Worm (Caenorhabditis elegans) whole organism, mixed stage, embryonic: ENCODE measurements around the gene F52E1.14.

Experiments
- bed-3 ChIP-seq: fragments of 200-800 bp; sonication (Bioruptor generic); optimal IDR thresholded peaks from 3 replicates; lab custom pipeline; 2018; ENCODE audit warnings: mild to moderate bottlenecking, missing genetic modification characterization, moderate library complexity, missing compliant biosample characterization
- blmp-1 ChIP-seq: fragments of 150-350 bp; optimal IDR thresholded peaks from 2 replicates; lab custom pipeline; 2014; ENCODE audit warnings: missing biosample characterization, missing genetic modification characterization
- ceh-39 ChIP-seq: fragments of 150-350 bp; optimal IDR thresholded peaks from 2 replicates; lab custom pipeline; 2014; ENCODE audit warnings: missing biosample characterization, missing genetic modification characterization
- ceh-43 ChIP-seq: fragments of 200-800 bp; sonication (Bioruptor generic); optimal IDR thresholded peaks from 2 replicates; lab custom pipeline; 2018; ENCODE audit warnings: mild to moderate bottlenecking, missing genetic modification characterization, moderate library complexity, missing compliant biosample characterization
- ceh-83 ChIP-seq: fragments of 200-800 bp; sonication (Bioruptor generic); optimal IDR thresholded peaks from 2 replicates; lab custom pipeline; 2018; ENCODE audit warnings: mild to moderate bottlenecking, missing genetic modification characterization, missing compliant biosample characterization
- ces-1 ChIP-seq: fragments of 150-350 bp; optimal IDR thresholded peaks from 2 replicates; lab custom pipeline; 2014; ENCODE audit warnings: missing biosample characterization, missing genetic modification reagents, missing genetic modification characterization
- cnd-1 ChIP-seq: fragments of 200-800 bp; sonication (Bioruptor generic); optimal IDR thresholded peaks from 2 replicates; lab custom pipeline; 2018; ENCODE audit warnings: mild to moderate bottlenecking, missing genetic modification characterization, missing compliant biosample characterization
- elt-1 ChIP-seq: sonication (generic microtip); optimal IDR thresholded peaks from 2 replicates; lab custom pipeline; 2017; ENCODE audit warnings: missing genetic modification characterization, mild to moderate bottlenecking, missing compliant biosample characterization, antibody characterized with exemption, moderate library complexity, borderline replicate concordance; ENCODE audit not compliant: insufficient read depth
- elt-3 ChIP-seq: fragments of 150-350 bp; optimal IDR thresholded peaks from 2 replicates; lab custom pipeline; 2014; ENCODE audit warnings: missing biosample characterization, missing genetic modification characterization
- flh-1 ChIP-seq: fragments of 200-800 bp; sonication (Bioruptor generic); optimal IDR thresholded peaks from 2 replicates; lab custom pipeline; 2018; ENCODE audit warnings: mild to moderate bottlenecking, missing genetic modification characterization, moderate library complexity, missing compliant biosample characterization
- hlh-1 ChIP-seq: fragments of 150-350 bp; optimal IDR thresholded peaks from 2 replicates; lab custom pipeline; 2014; ENCODE audit warnings: missing biosample characterization, missing genetic modification reagents, missing genetic modification characterization
- lin-13 ChIP-seq: fragments of 150-350 bp; optimal IDR thresholded peaks from 2 replicates; lab custom pipeline; 2014; ENCODE audit warnings: missing biosample characterization, missing genetic modification characterization
- lin-32 ChIP-seq: fragments of 200-800 bp; sonication (Bioruptor generic); optimal IDR thresholded peaks from 2 replicates; lab custom pipeline; 2018; ENCODE audit warnings: mild to moderate bottlenecking, missing genetic modification characterization, missing compliant biosample characterization
- lsy-2 ChIP-seq: fragments of 150-350 bp; optimal IDR thresholded peaks from 2 replicates; lab custom pipeline; 2014; ENCODE audit warnings: missing biosample characterization, missing genetic modification characterization
- mab-5 ChIP-seq: fragments of 150-350 bp; optimal IDR thresholded peaks from 2 replicates; lab custom pipeline; 2014; ENCODE audit warnings: missing biosample characterization, missing genetic modification characterization
- mep-1 ChIP-seq: fragments of 150-350 bp; optimal IDR thresholded peaks from 2 replicates; lab custom pipeline; 2017; ENCODE audit warnings: missing biosample characterization, missing genetic modification reagents, missing genetic modification characterization, inconsistent platforms
- mls-2 ChIP-seq: sonication (generic microtip); optimal IDR thresholded peaks from 2 replicates; lab custom pipeline; 2016; ENCODE audit warnings: mild to moderate bottlenecking, missing genetic modification characterization, moderate library complexity, missing compliant biosample characterization
- nhr-12 ChIP-seq: fragments of 150-350 bp; optimal IDR thresholded peaks from 2 replicates; lab custom pipeline; 2014; ENCODE audit warnings: missing biosample characterization, missing genetic modification characterization
- nhr-2 ChIP-seq: fragments of 150-350 bp; optimal IDR thresholded peaks from 2 replicates; lab custom pipeline; 2014; ENCODE audit warnings: missing biosample characterization, missing genetic modification characterization
- nhr-237 ChIP-seq: fragments of 150-350 bp; optimal IDR thresholded peaks from 2 replicates; lab custom pipeline; 2014; ENCODE audit warnings: missing biosample characterization, missing genetic modification characterization
- nhr-28 ChIP-seq: fragments of 150-350 bp; optimal IDR thresholded peaks from 2 replicates; lab custom pipeline; 2014; ENCODE audit warnings: missing biosample characterization, missing genetic modification characterization
- nhr-76 ChIP-seq: sonication (generic microtip); optimal IDR thresholded peaks from 2 replicates; lab custom pipeline; 2017; ENCODE audit warnings: missing biosample characterization, missing genetic modification characterization
- pha-4 ChIP-seq: fragments of 150-350 bp; optimal IDR thresholded peaks from 2 replicates; lab custom pipeline; 2018; ENCODE audit warnings: missing biosample characterization, missing genetic modification reagents, missing genetic modification characterization
- sem-2 ChIP-seq: fragments of 200-800 bp; sonication (Bioruptor generic); optimal IDR thresholded peaks from 2 replicates; lab custom pipeline; 2018; ENCODE audit warnings: mild to moderate bottlenecking, missing genetic modification characterization, missing compliant biosample characterization
- sptf-1 ChIP-seq: sonication (generic microtip); optimal IDR thresholded peaks from 2 replicates; lab custom pipeline; 2017; ENCODE audit warnings: mild to moderate bottlenecking, missing genetic modification characterization, moderate library complexity, missing compliant biosample characterization
- tbx-8 ChIP-seq: fragments of 200-800 bp; sonication (Bioruptor generic); optimal IDR thresholded peaks from 2 replicates; lab custom pipeline; 2018; ENCODE audit warnings: mild to moderate bottlenecking, missing genetic modification characterization, moderate library complexity, missing compliant biosample characterization
- unc-120 ChIP-seq: sonication (generic microtip); optimal IDR thresholded peaks from 2 replicates; lab custom pipeline; 2017; ENCODE audit warnings: missing genetic modification characterization, missing compliant biosample characterization; ENCODE audit not compliant: poor library complexity, severe bottlenecking
- unc-39 ChIP-seq: fragments of 150-350 bp; optimal IDR thresholded peaks from 2 replicates; lab custom pipeline; 2014; ENCODE audit warnings: missing biosample characterization, missing genetic modification characterization
- unc-62 ChIP-seq: fragments of 150-350 bp; optimal IDR thresholded peaks from 2 replicates; lab custom pipeline; 2014; ENCODE audit warnings: missing biosample characterization, missing genetic modification reagents, missing genetic modification characterization
- zip-8 ChIP-seq: fragments of 150-350 bp; optimal IDR thresholded peaks from 2 replicates; lab custom pipeline; 2014; ENCODE audit warnings: missing biosample characterization, missing genetic modification characterization
- ztf-11 ChIP-seq: fragments of 150-350 bp; optimal IDR thresholded peaks from 2 replicates; lab custom pipeline; 2014; ENCODE audit warnings: missing biosample characterization, missing genetic modification characterization

Gene F52E1.14

ce11 chrV:8403152-8403551 is 19.4 kb downstream of the F52E1.14 start:
- no peak for TF ChIP-seq nhr-12
- TF ChIP-seq, all 35 proteins: peak for 0

DNA sequence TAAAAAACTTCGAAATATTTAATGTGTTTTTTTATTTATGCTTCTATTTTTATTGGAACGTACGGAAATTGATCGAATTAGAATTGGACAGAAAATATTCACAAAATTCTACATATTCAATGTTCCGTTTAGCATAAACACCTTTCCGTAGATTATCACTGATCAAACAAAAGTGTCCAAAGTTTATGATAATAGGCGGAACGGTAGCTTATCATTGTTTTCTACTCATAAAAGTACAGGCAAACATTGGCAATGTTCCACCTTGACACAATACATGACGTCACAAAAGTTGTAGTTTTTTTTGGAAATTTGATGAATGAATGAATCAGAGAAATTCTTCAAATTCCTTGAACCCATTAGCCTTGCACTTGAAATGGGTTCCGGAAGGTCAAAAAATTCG is 20.2 kb downstream of the F52E1.14 start:
- TF ChIP-seq ceh-39 (tag; lab: Kevin White, UChicago), result no peak
- no peak for TF ChIP-seq ces-1 (GFP tag; lab: Kevin White, UChicago)
- no peak for TF ChIP-seq nhr-237 (tag; lab: Kevin White, UChicago)
- no peak for TF ChIP-seq cnd-1 (tag; lab: Kevin White, UChicago)
- TF ChIP-seq nhr-28 (tag; lab: Kevin White, UChicago), result no peak
- TF ChIP-seq sptf-1 (tag; lab: Kevin White, UChicago), result no peak
- no peak for TF ChIP-seq ceh-83
- TF ChIP-seq lin-13 (tag; lab: Kevin White, UChicago), result no peak
- TF ChIP-seq unc-120, result no peak
- no peak for TF ChIP-seq unc-62 (GFP tag; lab: Kevin White, UChicago)
- no peak for TF ChIP-seq lin-32 (GFP tag; lab: Kevin White, UChicago)
- no peak for TF ChIP-seq elt-3 (tag; lab: Kevin White, UChicago)
- no peak for TF ChIP-seq pha-4 (tag; lab: Kevin White, UChicago)
- no peak for TF ChIP-seq hlh-1 (tag; lab: Kevin White, UChicago)
- TF ChIP-seq tbx-8 (GFP tag; lab: Kevin White, UChicago), result no peak
- no peak for TF ChIP-seq ceh-43
- TF ChIP-seq blmp-1, result no peak
- no peak for TF ChIP-seq unc-39 (tag; lab: Kevin White, UChicago)
- TF ChIP-seq, all 35 proteins: peak for 0

ce11 chrV:8404339-8404738 is 20.6 kb downstream of the F52E1.14 start:
- no peak for TF ChIP-seq sptf-1 (tag; lab: Kevin White, UChicago)
- no peak for TF ChIP-seq tbx-8 (GFP tag; lab: Kevin White, UChicago)
- TF ChIP-seq unc-39 (tag; lab: Kevin White, UChicago), result no peak
- no peak for TF ChIP-seq sem-2 (GFP tag; lab: Kevin White, UChicago)
- TF ChIP-seq nhr-28 (tag; lab: Kevin White, UChicago), result no peak
- TF ChIP-seq ces-1 (GFP tag; lab: Kevin White, UChicago), result no peak
- no peak for TF ChIP-seq ztf-11
- TF ChIP-seq cnd-1 (tag; lab: Kevin White, UChicago), result no peak
- no peak for TF ChIP-seq nhr-76
- no peak for TF ChIP-seq mls-2 (tag; lab: Kevin White, UChicago)
- no peak for TF ChIP-seq ceh-43
- TF ChIP-seq zip-8, result no peak
- no peak for TF ChIP-seq lin-13 (tag; lab: Kevin White, UChicago)
- no peak for TF ChIP-seq ceh-39 (tag; lab: Kevin White, UChicago)
- TF ChIP-seq nhr-12, result no peak
- TF ChIP-seq, all 35 proteins: peak for 0

DNA sequence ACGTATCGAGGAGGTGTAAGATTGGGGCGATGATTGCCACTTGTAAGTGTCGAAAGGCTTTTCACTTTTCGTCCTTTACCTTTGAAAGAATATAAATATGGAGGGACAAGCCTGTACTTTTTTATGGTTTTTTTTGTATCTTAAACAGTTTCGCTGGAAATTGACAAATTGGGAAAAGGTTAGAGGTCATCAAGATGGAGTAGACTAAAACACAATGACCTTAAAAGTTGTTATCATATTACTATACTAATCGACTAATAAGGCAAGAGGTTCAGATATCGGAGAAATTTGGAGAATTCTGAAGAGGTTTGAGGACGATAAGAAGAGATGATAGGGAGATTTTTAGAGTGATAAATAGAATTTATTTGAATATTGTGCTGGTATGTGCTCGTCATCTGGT is 22.4 kb downstream of the F52E1.14 start:
- TF ChIP-seq blmp-1 (no peak), cnd-1 (tag; lab: Kevin White, UChicago) (no peak), ces-1 (GFP tag; lab: Kevin White, UChicago) (no peak), mls-2 (tag; lab: Kevin White, UChicago) (no peak), lsy-2 (tag; lab: Kevin White, UChicago) (no peak), ceh-83 (no peak)
- TF ChIP-seq, all 35 proteins: peak for 0

ce11 chrV:8406911-8407310 is 23.2 kb downstream of the F52E1.14 start:
- TF ChIP-seq nhr-12 (no peak), mab-5 (tag; lab: Kevin White, UChicago) (no peak), lin-32 (GFP tag; lab: Kevin White, UChicago) (no peak), bed-3 (GFP tag; lab: Kevin White, UChicago) (no peak), nhr-28 (tag; lab: Kevin White, UChicago) (no peak), nhr-76 (no peak), flh-1 (GFP tag; lab: Kevin White, UChicago) (no peak), ceh-39 (tag; lab: Kevin White, UChicago) (no peak), lin-13 (tag; lab: Kevin White, UChicago) (no peak)

- TF ChIP-seq blmp-1 (peak; percentile 78), tbx-8 (GFP tag; lab: Kevin White, UChicago) (no peak)
Observed at ce11 chrV:8409594-8409993, 25.9 kb downstream of the F52E1.14 start.

DNA sequence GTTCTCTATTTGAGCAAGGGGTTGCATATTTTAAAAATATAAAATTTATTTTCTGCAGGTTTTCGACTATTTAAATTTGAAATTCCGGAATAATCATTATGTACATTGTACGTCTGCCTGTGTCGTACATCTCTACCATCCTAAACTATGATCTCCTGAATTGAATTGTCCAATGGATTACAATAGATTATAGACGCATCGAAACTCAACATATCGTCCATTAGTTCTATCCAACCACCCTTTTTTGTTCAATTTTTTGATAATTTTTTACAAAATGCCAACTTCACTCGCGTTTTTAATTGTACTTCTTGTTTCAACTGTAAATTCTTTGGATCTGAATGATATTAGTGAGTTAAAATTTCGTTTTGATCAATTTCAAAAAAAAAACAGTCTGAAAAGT is 26.7 kb downstream of the F52E1.14 start, which contains the start of gene F52E1.2:
Gene F52E1.2 (plus strand): TSS at position 190 of the 400 bp plus-strand sequence.
- TF ChIP-seq unc-120, result no peak
- no peak for TF ChIP-seq ceh-83
- TF ChIP-seq flh-1 (GFP tag; lab: Kevin White, UChicago), result no peak
- no peak for TF ChIP-seq unc-39 (tag; lab: Kevin White, UChicago)
- no peak for TF ChIP-seq elt-1 (tag; lab: Kevin White, UChicago)
- TF ChIP-seq mls-2 (tag; lab: Kevin White, UChicago), result no peak
- TF ChIP-seq nhr-2 (tag; lab: Kevin White, UChicago), result no peak
- TF ChIP-seq elt-3 (tag; lab: Kevin White, UChicago), result no peak
- TF ChIP-seq ces-1 (GFP tag; lab: Kevin White, UChicago), result no peak
- TF ChIP-seq lsy-2 (tag; lab: Kevin White, UChicago), result no peak
- no peak for TF ChIP-seq mep-1 (tag; lab: Kevin White, UChicago)
- no peak for TF ChIP-seq nhr-12
- TF ChIP-seq pha-4 (tag; lab: Kevin White, UChicago), result no peak
- no peak for TF ChIP-seq cnd-1 (tag; lab: Kevin White, UChicago)
- no peak for TF ChIP-seq mab-5 (tag; lab: Kevin White, UChicago)
- no peak for TF ChIP-seq lin-32 (GFP tag; lab: Kevin White, UChicago)
- TF ChIP-seq tbx-8 (GFP tag; lab: Kevin White, UChicago), result no peak
- TF ChIP-seq, all 35 proteins: peak for 0
